Worm (Caenorhabditis elegans): Measurements from ENCODE around the gene srg-1.

srg-1 gene

ce11 chrIII:6221403-6221802, 36.8 kb downstream of the srg-1 start:
- no peak for TF ChIP-seq hlh-1 (tag; optimal IDR thresholded peaks at IDR 0.05)
- TF ChIP-seq cnd-1 (tag; optimal IDR thresholded peaks at IDR 0.05), result no peak
- no peak for TF ChIP-seq ceh-39 (tag; optimal IDR thresholded peaks at IDR 0.05)
- TF ChIP-seq nhr-12 (tag; optimal IDR thresholded peaks at IDR 0.05), result no peak

ce11 chrIII:6216833-6217466, 41.2 kb downstream of the srg-1 start, which contains the start of gene hot-4:
TSS of gene hot-4 (plus strand) at chrIII:6217416.
- TF ChIP-seq lsy-2 (tag; optimal IDR thresholded peaks at IDR 0.05), result no peak
- TF ChIP-seq drap-1 (GFP tag; optimal IDR thresholded peaks at IDR 0.05), result no peak
- TF ChIP-seq unc-62 (GFP tag; optimal IDR thresholded peaks at IDR 0.05), result no peak
- TF ChIP-seq hlh-1 (tag; optimal IDR thresholded peaks at IDR 0.05), result no peak
- no peak for TF ChIP-seq nhr-237 (tag; optimal IDR thresholded peaks at IDR 0.05)
- TF ChIP-seq pha-4 (tag; optimal IDR thresholded peaks at IDR 0.05), result no peak
- TF ChIP-seq ces-1 (GFP tag; optimal IDR thresholded peaks at IDR 0.05), result no peak
- TF ChIP-seq flh-1 (GFP tag; optimal IDR thresholded peaks at IDR 0.05), result no peak
- no peak for TF ChIP-seq zip-8 (tag; optimal IDR thresholded peaks at IDR 0.05)
- TF ChIP-seq lin-32 (GFP tag; optimal IDR thresholded peaks at IDR 0.05), result no peak
- no peak for TF ChIP-seq ceh-83 (GFP tag; optimal IDR thresholded peaks at IDR 0.05)

DNA sequence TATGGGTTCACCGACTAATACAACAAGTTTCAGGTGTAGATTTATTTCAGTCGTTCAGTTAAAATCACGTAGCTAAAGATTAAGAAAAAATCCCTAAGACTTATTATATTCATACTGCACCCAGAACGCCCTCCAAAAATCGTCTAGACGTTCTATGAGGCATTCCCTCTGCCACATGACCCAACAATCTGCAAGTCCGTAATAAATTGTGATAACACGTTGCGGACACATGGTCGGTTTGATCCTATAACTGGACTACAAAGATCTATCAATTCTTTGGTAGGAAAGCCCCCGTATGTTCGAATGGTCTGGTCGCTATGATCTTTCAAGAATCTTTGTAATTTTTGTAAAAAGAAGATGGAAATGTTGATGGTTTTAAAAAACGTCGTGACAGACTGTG, 42.2 kb downstream of the srg-1 start:
- TF ChIP-seq nhr-237 (tag; optimal IDR thresholded peaks at IDR 0.05) (no peak), flh-1 (GFP tag; optimal IDR thresholded peaks at IDR 0.05) (no peak)

DNA sequence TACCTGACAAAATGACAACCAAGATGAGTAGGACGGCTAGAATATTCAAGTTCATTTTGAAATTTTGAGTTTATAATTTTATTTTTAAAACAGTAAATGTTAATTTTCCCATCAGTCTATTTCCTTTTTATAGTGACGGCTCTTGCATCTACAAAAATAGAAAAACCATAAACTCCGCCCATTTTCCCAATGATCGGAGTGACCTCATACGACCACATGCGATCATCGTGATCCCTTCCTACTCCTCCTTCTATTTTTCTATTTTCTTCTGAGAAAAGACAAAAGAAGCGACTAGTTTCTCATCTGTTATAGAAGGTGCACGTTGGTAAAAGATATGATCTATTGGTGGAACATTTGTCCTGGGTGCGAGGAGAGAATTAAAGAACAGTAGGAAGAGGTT, 42.7 kb downstream of the srg-1 start, which contains the start of gene C23G10.11:
C23G10.11 (minus strand) TSS at position 101 of the 400 bp plus-strand sequence.
- TF ChIP-seq ceh-39 (tag; optimal IDR thresholded peaks at IDR 0.05) (no peak), mab-5 (tag; optimal IDR thresholded peaks at IDR 0.05) (no peak), ceh-43 (GFP tag; optimal IDR thresholded peaks at IDR 0.05) (no peak), unc-120 (tag; optimal IDR thresholded peaks at IDR 0.05; ENCODE audit: poor library complexity, severe bottlenecking) (no peak), M03D4.4 (tag; optimal IDR thresholded peaks at IDR 0.05) (no peak), snpc-4 (tag; optimal IDR thresholded peaks at IDR 0.05) (no peak), sptf-1 (tag; optimal IDR thresholded peaks at IDR 0.05) (no peak), mls-2 (tag; optimal IDR thresholded peaks at IDR 0.05) (no peak)

DNA sequence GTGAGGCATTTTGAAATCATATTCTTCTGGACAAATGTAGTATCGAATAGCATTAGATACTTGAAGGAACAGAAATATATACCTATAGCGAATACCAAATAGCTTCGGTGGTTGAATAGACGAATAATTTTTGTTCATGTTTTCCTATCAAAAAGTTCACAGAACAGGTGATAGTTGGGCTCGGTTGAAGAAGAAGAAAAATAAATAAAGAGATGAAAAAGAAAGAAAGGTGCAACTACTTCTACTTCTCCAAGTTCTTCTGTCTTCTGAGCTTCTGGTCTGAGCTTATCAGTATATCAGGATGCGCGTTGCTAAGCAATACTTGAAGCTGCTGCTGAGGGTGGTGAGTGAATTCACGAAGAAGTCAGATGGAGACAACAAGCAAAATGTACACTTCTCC, 44.2 kb downstream of the srg-1 start, which contains the start of gene C23G10.10:
C23G10.10 (minus strand) TSS at position 101 of the 400 bp plus-strand sequence.
- TF ChIP-seq bed-3 (GFP tag; optimal IDR thresholded peaks at IDR 0.05), result no peak
- no peak for TF ChIP-seq ham-2 (GFP tag; optimal IDR thresholded peaks at IDR 0.05)

- TF ChIP-seq snpc-4 (tag; optimal IDR thresholded peaks at IDR 0.05), result no peak
- no peak for TF ChIP-seq lin-13 (tag; optimal IDR thresholded peaks at IDR 0.05)
- TF ChIP-seq elt-1 (tag; optimal IDR thresholded peaks at IDR 0.05; ENCODE audit: borderline replicate concordance, insufficient read depth), result no peak
- TF ChIP-seq nhr-28 (tag; optimal IDR thresholded peaks at IDR 0.05), result no peak
- no peak for TF ChIP-seq cnd-1 (tag; optimal IDR thresholded peaks at IDR 0.05)
- no peak for TF ChIP-seq nhr-2 (tag; optimal IDR thresholded peaks at IDR 0.05)
- TF ChIP-seq hlh-1 (tag; optimal IDR thresholded peaks at IDR 0.05), result no peak
- TF ChIP-seq elt-3 (tag; optimal IDR thresholded peaks at IDR 0.05), result no peak
- TF ChIP-seq drap-1 (GFP tag; optimal IDR thresholded peaks at IDR 0.05), result no peak
- TF ChIP-seq mab-5 (tag; optimal IDR thresholded peaks at IDR 0.05), result no peak
- no peak for TF ChIP-seq ztf-11 (tag; optimal IDR thresholded peaks at IDR 0.05)
- TF ChIP-seq tbx-8 (GFP tag; optimal IDR thresholded peaks at IDR 0.05), result no peak
- no peak for TF ChIP-seq flh-1 (GFP tag; optimal IDR thresholded peaks at IDR 0.05)
- no peak for TF ChIP-seq nhr-12 (tag; optimal IDR thresholded peaks at IDR 0.05)
- TF ChIP-seq sem-2 (GFP tag; optimal IDR thresholded peaks at IDR 0.05), result no peak
- TF ChIP-seq nhr-237 (tag; optimal IDR thresholded peaks at IDR 0.05), result no peak
- no peak for TF ChIP-seq lsy-2 (tag; optimal IDR thresholded peaks at IDR 0.05)
- TF ChIP-seq sptf-1 (tag; optimal IDR thresholded peaks at IDR 0.05), result no peak
- TF ChIP-seq ham-2 (GFP tag; optimal IDR thresholded peaks at IDR 0.05), result no peak
Measured at ce11 chrIII:6210215-6210822, 47.8 kb downstream of the srg-1 start.
